Worm (Caenorhabditis elegans): ENCODE data around the gene Y69A2AR.22.
A peak's percentile ranks its signal among the peaks of the same experiment; 100 is the strongest.

The Y69A2AR.22 gene

DNA sequence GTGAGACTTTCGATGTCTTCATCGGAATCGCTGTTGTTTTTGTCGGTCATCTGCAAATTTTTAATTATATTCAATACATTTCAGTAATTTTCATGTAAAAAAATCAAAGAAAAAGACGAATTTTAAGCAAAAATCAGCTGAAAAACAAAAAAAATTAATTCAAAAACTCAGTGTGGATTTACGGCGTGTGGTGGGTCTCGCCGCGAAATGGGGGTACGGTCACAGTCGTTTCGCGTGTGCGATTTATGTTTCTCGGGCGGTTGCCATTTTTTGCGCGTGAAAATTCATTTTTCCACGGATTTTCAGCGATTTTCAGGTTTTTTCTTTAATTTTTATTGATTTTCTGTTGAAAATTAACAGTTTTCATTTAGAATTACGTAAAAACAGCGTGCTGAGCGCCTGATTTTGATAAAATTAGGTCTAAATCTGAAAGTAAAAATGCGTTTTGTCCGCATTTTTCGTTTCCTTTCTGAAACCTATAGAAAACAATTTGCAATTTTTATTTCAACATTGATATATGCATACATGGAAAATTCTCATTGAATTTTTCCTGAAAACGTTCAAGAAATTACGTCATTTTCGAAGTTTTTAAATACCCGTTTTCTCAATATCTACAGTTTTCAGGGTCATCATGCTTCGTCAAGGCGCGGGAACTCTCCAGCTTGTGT, 12.5 kb downstream of the Y69A2AR.22 start, which contains the start of the genes ccdc-12 and Y69A2AR.18:
TSS of gene ccdc-12 (minus strand) at position 57 of the 668 bp plus-strand sequence.
TSS of gene Y69A2AR.18 (plus strand) at position 618 of the 668 bp plus-strand sequence.
- TF ChIP-seq F13C5.2 (tag; optimal IDR thresholded peaks at IDR 0.05), result peak; percentile 56
- no peak for TF ChIP-seq tbx-11 (GFP tag; IDR thresholded peaks at IDR 0.05)
- no peak for TF ChIP-seq pes-1 (GFP tag; IDR thresholded peaks at IDR 0.05)
- no peak for TF ChIP-seq sea-1 (GFP tag; conservative IDR thresholded peaks at IDR 0.05)
- no peak for TF ChIP-seq tbx-37 (GFP tag; conservative IDR thresholded peaks at IDR 0.05)

DNA sequence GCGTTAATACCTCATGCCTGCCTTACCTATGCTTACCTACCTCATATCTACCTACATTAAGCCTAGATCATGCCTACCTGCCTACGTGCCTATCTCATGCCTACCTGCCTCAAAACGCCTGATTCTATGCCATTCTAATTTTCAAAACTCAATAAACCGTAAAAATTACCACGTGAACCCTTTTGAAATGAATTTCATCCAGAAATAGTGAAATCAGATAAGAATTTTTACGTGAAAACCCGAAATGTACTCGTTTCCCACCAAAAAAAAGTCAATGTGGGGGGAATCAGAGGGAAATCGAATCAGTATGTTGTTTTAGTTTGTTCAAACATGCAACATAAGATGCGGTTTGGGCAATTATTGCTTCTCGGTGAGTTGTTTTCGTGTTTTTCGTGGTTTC, 19.2 kb downstream of the Y69A2AR.22 start, which contains the start of gene Y69A2AR.19:
TSS of gene Y69A2AR.19 (plus strand) at position 301 of the 400 bp plus-strand sequence.
- TF ChIP-seq tbx-37 (GFP tag; conservative IDR thresholded peaks at IDR 0.05) (no peak), ceh-13 (GFP tag; optimal IDR thresholded peaks at IDR 0.05) (no peak)

DNA sequence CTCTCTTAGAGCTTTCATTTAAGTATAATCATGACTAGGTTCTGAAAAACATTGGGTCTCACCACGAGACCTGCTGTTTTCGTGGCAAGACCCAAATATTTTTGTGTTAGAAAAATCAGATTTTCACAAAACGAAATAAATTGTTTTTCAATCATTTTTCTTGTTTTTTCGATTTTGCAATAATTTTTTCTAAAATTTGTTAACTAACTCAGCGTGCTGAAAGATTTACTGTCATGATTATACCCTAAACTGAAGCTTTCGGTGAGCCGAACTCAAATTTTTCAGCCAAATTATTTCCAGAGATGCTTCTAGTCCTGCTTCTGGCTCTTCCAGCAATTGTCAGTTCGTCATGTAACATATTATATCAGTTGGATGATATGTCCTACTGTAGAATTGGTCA, 25.8 kb downstream of the Y69A2AR.22 start, which contains the start of gene Y69A2AL.2:
TSS of gene Y69A2AL.2 (plus strand) at position 301 of the 400 bp plus-strand sequence.
- TF ChIP-seq flt-1 (GFP tag; IDR thresholded peaks at IDR 0.05) (no peak), aly-1 (tag; optimal IDR thresholded peaks at IDR 0.05) (no peak), ceh-13 (GFP tag; optimal IDR thresholded peaks at IDR 0.05) (no peak), tbx-11 (GFP tag; IDR thresholded peaks at IDR 0.05) (no peak), B0310.2 (tag; optimal IDR thresholded peaks at IDR 0.05) (no peak), scrt-1 (GFP tag; IDR thresholded peaks at IDR 0.05) (no peak), tbx-37 (GFP tag; conservative IDR thresholded peaks at IDR 0.05) (no peak), hmbx-1 (tag; optimal IDR thresholded peaks at IDR 0.05) (no peak), ets-7 (tag; optimal IDR thresholded peaks at IDR 0.05) (no peak), F13C5.2 (tag; optimal IDR thresholded peaks at IDR 0.05) (no peak), hmg-4 (GFP tag; optimal IDR thresholded peaks at IDR 0.05) (no peak), pes-1 (GFP tag; IDR thresholded peaks at IDR 0.05) (no peak), sea-1 (GFP tag; conservative IDR thresholded peaks at IDR 0.05) (no peak), tra-4 (tag; optimal IDR thresholded peaks at IDR 0.05) (no peak), ceh-36 (tag; optimal IDR thresholded peaks at IDR 0.05) (no peak), ama-1 (optimal IDR thresholded peaks at IDR 0.05) (no peak), hnd-1 (tag; optimal IDR thresholded peaks at IDR 0.05) (no peak)

DNA sequence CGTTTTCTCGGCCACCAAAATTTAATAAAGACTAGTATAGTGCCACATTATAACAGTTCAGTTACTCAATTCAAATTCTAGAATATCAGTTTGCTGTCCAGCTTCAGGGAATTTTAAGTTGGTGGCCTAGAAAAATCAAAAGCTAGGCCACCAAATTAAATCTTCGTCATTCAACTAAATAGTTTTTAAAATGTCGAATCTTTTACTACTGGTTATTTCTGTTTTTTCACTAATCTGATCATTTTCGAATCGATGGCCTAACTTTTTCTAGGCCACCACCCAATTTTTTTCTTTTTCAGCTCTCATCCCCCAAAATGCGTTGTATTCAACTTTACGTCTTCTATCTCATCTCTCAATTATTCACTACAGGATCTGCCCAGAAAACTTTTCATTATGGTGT, 31.3 kb downstream of the Y69A2AR.22 start, which contains the start of gene grd-16:
TSS of gene grd-16 (plus strand) at position 301 of the 400 bp plus-strand sequence.
- TF ChIP-seq flt-1 (GFP tag; IDR thresholded peaks at IDR 0.05), result no peak
- TF ChIP-seq hmbx-1 (tag; optimal IDR thresholded peaks at IDR 0.05), result no peak
- no peak for TF ChIP-seq ets-7 (tag; optimal IDR thresholded peaks at IDR 0.05)
- no peak for TF ChIP-seq ama-1 (optimal IDR thresholded peaks at IDR 0.05)
- TF ChIP-seq ceh-13 (GFP tag; optimal IDR thresholded peaks at IDR 0.05), result no peak
- no peak for TF ChIP-seq tbx-11 (GFP tag; IDR thresholded peaks at IDR 0.05)
- TF ChIP-seq aly-1 (tag; optimal IDR thresholded peaks at IDR 0.05), result no peak
- no peak for TF ChIP-seq tra-4 (tag; optimal IDR thresholded peaks at IDR 0.05)
- no peak for TF ChIP-seq sea-1 (GFP tag; conservative IDR thresholded peaks at IDR 0.05)
- no peak for TF ChIP-seq scrt-1 (GFP tag; IDR thresholded peaks at IDR 0.05)

DNA sequence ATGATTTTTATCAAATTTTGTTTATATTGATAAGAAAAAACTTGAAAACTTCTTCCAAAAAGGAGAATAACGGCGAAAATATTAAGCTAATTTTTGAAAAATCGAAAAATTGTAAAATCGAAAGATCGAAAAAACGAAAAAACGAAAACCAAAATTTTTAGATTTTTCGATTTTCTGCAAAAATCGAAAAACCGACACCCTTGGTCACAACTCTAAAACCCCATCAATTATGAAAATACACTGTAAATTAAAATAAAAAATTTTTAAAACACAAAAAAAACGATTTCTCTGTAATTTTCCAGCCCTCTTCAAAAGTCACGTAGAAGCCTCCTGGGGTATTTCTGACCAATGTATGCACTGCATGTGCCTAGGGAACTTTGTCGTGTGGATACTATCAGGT, 37.6 kb downstream of the Y69A2AR.22 start, which contains the start of gene ilys-1:
TSS of gene ilys-1 (plus strand) at position 301 of the 400 bp plus-strand sequence.
- TF ChIP-seq F13C5.2 (tag; optimal IDR thresholded peaks at IDR 0.05), result no peak
- TF ChIP-seq hnd-1 (tag; optimal IDR thresholded peaks at IDR 0.05), result no peak
- no peak for TF ChIP-seq pes-1 (GFP tag; IDR thresholded peaks at IDR 0.05)
- no peak for TF ChIP-seq scrt-1 (GFP tag; IDR thresholded peaks at IDR 0.05)
- TF ChIP-seq hmg-4 (GFP tag; optimal IDR thresholded peaks at IDR 0.05), result no peak
- no peak for TF ChIP-seq hmbx-1 (tag; optimal IDR thresholded peaks at IDR 0.05)
- no peak for TF ChIP-seq tbx-37 (GFP tag; conservative IDR thresholded peaks at IDR 0.05)
- no peak for TF ChIP-seq tbx-11 (GFP tag; IDR thresholded peaks at IDR 0.05)
- no peak for TF ChIP-seq aly-1 (tag; optimal IDR thresholded peaks at IDR 0.05)
- TF ChIP-seq flt-1 (GFP tag; IDR thresholded peaks at IDR 0.05), result no peak
- no peak for TF ChIP-seq sea-1 (GFP tag; conservative IDR thresholded peaks at IDR 0.05)
- no peak for TF ChIP-seq ceh-36 (tag; optimal IDR thresholded peaks at IDR 0.05)
- TF ChIP-seq ceh-13 (GFP tag; optimal IDR thresholded peaks at IDR 0.05), result no peak
- TF ChIP-seq B0310.2 (tag; optimal IDR thresholded peaks at IDR 0.05), result no peak
- no peak for TF ChIP-seq tra-4 (tag; optimal IDR thresholded peaks at IDR 0.05)
- TF ChIP-seq ets-7 (tag; optimal IDR thresholded peaks at IDR 0.05), result no peak
- TF ChIP-seq ama-1 (optimal IDR thresholded peaks at IDR 0.05), result no peak

DNA sequence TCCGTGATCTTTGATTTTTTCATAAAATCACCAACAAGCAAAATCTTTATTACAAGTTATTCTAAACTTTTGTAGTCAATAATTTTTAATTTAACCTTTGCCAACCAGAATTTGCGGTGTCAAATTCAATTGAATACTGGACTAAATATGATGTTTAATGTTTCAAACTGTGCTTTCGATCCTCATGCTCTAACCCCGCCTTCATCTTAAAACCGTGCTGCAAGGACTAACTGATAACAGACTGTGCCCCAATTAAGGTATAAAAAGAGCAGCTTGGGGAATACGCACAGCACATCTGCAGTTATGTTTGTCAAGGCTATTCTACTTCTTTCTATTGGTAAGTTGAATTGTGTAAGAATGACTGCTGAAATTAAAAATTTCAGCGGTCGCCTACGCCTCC, 40.3 kb downstream of the Y69A2AR.22 start, which contains the start of gene ilys-2:
TSS of gene ilys-2 (plus strand) at position 301 of the 400 bp plus-strand sequence.
- TF ChIP-seq ceh-13 (GFP tag; optimal IDR thresholded peaks at IDR 0.05) (no peak), tbx-11 (GFP tag; IDR thresholded peaks at IDR 0.05) (no peak)

DNA sequence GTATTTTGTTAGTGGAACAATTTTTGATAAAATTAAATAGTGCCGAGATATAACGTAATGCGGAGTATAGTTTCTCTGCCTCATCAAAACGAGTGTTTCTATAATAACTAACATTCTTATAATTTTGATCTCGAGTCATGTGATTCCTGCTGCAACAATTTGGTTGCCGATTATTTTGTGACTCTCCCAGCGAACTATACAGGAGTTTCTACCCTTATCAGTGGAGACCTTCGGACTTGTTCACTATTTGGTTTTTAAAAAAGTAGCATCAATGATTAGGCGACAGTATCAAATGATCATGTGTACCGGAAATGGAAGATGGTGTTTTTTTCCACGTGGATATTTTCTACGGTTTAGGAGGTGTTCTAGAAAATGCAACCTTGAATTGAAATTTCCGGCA, 41.5 kb downstream of the Y69A2AR.22 start:
- TF ChIP-seq pes-1 (GFP tag; IDR thresholded peaks at IDR 0.05) (no peak), tra-4 (tag; optimal IDR thresholded peaks at IDR 0.05) (no peak), aly-1 (tag; optimal IDR thresholded peaks at IDR 0.05) (no peak), sea-1 (GFP tag; conservative IDR thresholded peaks at IDR 0.05) (no peak), ama-1 (optimal IDR thresholded peaks at IDR 0.05) (no peak), B0310.2 (tag; optimal IDR thresholded peaks at IDR 0.05) (no peak), tbx-11 (GFP tag; IDR thresholded peaks at IDR 0.05) (no peak), F13C5.2 (tag; optimal IDR thresholded peaks at IDR 0.05) (no peak)

DNA sequence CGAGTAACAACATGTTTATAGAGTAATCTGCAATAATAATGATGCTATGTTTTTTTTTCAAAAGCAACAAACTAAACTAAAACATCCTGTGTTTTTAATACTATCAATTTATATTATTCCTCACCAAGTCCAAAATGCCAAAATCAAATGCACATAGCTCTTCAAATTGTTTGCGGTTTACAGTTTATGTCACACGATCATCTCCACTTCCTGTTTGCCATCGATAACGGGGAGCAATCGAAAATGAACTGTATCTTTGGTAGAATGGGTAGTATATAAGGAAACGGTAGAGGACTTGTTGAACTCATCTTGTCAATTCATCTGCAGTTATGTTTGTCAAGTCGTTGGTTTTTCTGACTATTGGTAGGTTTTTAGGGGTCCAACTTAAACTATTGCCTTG, 43.6 kb downstream of the Y69A2AR.22 start, which contains the start of gene ilys-3:
TSS of gene ilys-3 (plus strand) at position 301 of the 400 bp plus-strand sequence.
- no peak for TF ChIP-seq hmbx-1 (tag; optimal IDR thresholded peaks at IDR 0.05)
- TF ChIP-seq F13C5.2 (tag; optimal IDR thresholded peaks at IDR 0.05), result no peak
- TF ChIP-seq aly-1 (tag; optimal IDR thresholded peaks at IDR 0.05), result no peak
- TF ChIP-seq scrt-1 (GFP tag; IDR thresholded peaks at IDR 0.05), result no peak
- TF ChIP-seq pes-1 (GFP tag; IDR thresholded peaks at IDR 0.05), result no peak
- TF ChIP-seq ets-7 (tag; optimal IDR thresholded peaks at IDR 0.05), result no peak
- TF ChIP-seq tbx-37 (GFP tag; conservative IDR thresholded peaks at IDR 0.05), result no peak
- no peak for TF ChIP-seq ceh-36 (tag; optimal IDR thresholded peaks at IDR 0.05)
